Fruit fly (Drosophila melanogaster) whole organism, embryonic: ENCODE measurements around the gene CG9674.

ENCODE experiments used
- Adf1 ChIP-seq: fragments of 200-800 bp; sonication (Bioruptor generic); IDR thresholded peaks from 2 replicates; pipeline ENCODE4 v1.3.6; 2022; ENCODE audit warnings: missing biosample characterization, missing genetic modification characterization
- B-H2 ChIP-seq: fragments of 200-800 bp; sonication (Bioruptor generic); optimal IDR thresholded peaks from 2 replicates; lab custom pipeline; 2018; ENCODE audit warnings: missing biosample characterization, mild to moderate bottlenecking, missing genetic modification characterization
- Bgb ChIP-seq: fragments of 200-800 bp; sonication (Bioruptor generic); IDR thresholded peaks from 2 replicates; pipeline ENCODE4 v1.3.6; 2022; ENCODE audit warnings: missing biosample characterization, missing genetic modification characterization; ENCODE audit not compliant: partially characterized antibody
- CG1024 ChIP-seq: fragments of 200-800 bp; sonication (Bioruptor generic); IDR thresholded peaks from 2 replicates; pipeline ENCODE4 v1.3.6; 2022; ENCODE audit warnings: missing biosample characterization, missing genetic modification characterization
- CG11560 ChIP-seq: fragments of 200-800 bp; sonication (Bioruptor generic); IDR thresholded peaks from 3 replicates; pipeline ENCODE4 v1.3.6; 2022; ENCODE audit warnings: missing biosample characterization, missing genetic modification characterization
- CG12219 ChIP-seq: fragments of 200-800 bp; sonication (Bioruptor generic); optimal IDR thresholded peaks from 3 replicates; lab custom pipeline; 2018; ENCODE audit warnings: missing biosample characterization, mild to moderate bottlenecking, missing genetic modification characterization
- CG12659 ChIP-seq: fragments of 200-800 bp; sonication (Bioruptor generic); optimal IDR thresholded peaks from 3 replicates; lab custom pipeline; 2017; ENCODE audit warnings: mild to moderate bottlenecking, missing biosample characterization, missing genetic modification reagents, missing genetic modification characterization
- CG12942 ChIP-seq: fragments of 200-800 bp; sonication (Bioruptor generic); optimal IDR thresholded peaks from 3 replicates; lab custom pipeline; 2016; ENCODE audit warnings: missing biosample characterization, missing genetic modification characterization
- CG13624 ChIP-seq: fragments of 200-800 bp; sonication (Bioruptor generic); optimal IDR thresholded peaks from 2 replicates; lab custom pipeline; 2016; ENCODE audit warnings: missing biosample characterization, missing genetic modification characterization
- CG13775 ChIP-seq: fragments of 200-800 bp; sonication (Bioruptor generic); optimal IDR thresholded peaks from 3 replicates; lab custom pipeline; 2017; ENCODE audit warnings: missing biosample characterization, mild to moderate bottlenecking, missing genetic modification characterization
- CG14050 ChIP-seq: fragments of 200-800 bp; sonication (Bioruptor generic); IDR thresholded peaks from 3 replicates; pipeline ENCODE4 v1.3.6; 2022; ENCODE audit warnings: missing biosample characterization, missing genetic modification characterization
- CG33213 ChIP-seq: fragments of 200-800 bp; sonication (Bioruptor generic); optimal IDR thresholded peaks from 3 replicates; lab custom pipeline; 2016; ENCODE audit warnings: missing biosample characterization, missing genetic modification characterization
- CG3838 ChIP-seq: fragments of 200-800 bp; sonication (Bioruptor generic); optimal IDR thresholded peaks from 3 replicates; lab custom pipeline; 2016; ENCODE audit warnings: missing biosample characterization, missing genetic modification characterization
- CG4328 ChIP-seq: fragments of 200-800 bp; sonication (Bioruptor generic); optimal IDR thresholded peaks from 3 replicates; lab custom pipeline; 2017; ENCODE audit warnings: missing biosample characterization, missing genetic modification reagents, missing genetic modification characterization
- CG9437 ChIP-seq: fragments of 200-800 bp; sonication (Bioruptor generic); optimal IDR thresholded peaks from 2 replicates; lab custom pipeline; 2018; ENCODE audit warnings: missing biosample characterization, mild to moderate bottlenecking, missing genetic modification characterization
- Elba2 ChIP-seq: fragments of 200-800 bp; sonication (Bioruptor generic); optimal IDR thresholded peaks from 3 replicates; lab custom pipeline; 2016; ENCODE audit warnings: missing biosample characterization, missing genetic modification characterization
- Ets97D ChIP-seq: fragments of 200-800 bp; sonication (Bioruptor generic); optimal IDR thresholded peaks from 3 replicates; lab custom pipeline; 2016; ENCODE audit warnings: missing biosample characterization, missing genetic modification characterization
- HLH54F ChIP-seq: fragments of 200-800 bp; sonication (Bioruptor generic); optimal IDR thresholded peaks from 3 replicates; lab custom pipeline; 2016; ENCODE audit warnings: missing biosample characterization, missing genetic modification characterization
- MTF-1 ChIP-seq: fragments of 200-800 bp; sonication (Bioruptor generic); optimal IDR thresholded peaks from 2 replicates; lab custom pipeline; 2018; ENCODE audit warnings: missing biosample characterization, mild to moderate bottlenecking, missing genetic modification characterization, borderline replicate concordance
- Mrtf ChIP-seq: fragments of 200-800 bp; sonication (Bioruptor generic); IDR thresholded peaks from 3 replicates; pipeline ENCODE4 v1.3.6; 2022; ENCODE audit warnings: missing biosample characterization, missing genetic modification characterization
- NC2α ChIP-seq: fragments of 200-800 bp; sonication (Bioruptor generic); optimal IDR thresholded peaks from 2 replicates; lab custom pipeline; 2016; ENCODE audit warnings: missing biosample characterization, missing genetic modification characterization
- Nf-YB ChIP-seq: fragments of 200-800 bp; sonication (Bioruptor generic); optimal IDR thresholded peaks from 3 replicates; lab custom pipeline; 2019; ENCODE audit warnings: missing biosample characterization, mild to moderate bottlenecking, missing genetic modification characterization, moderate library complexity
- Nf-YC ChIP-seq: fragments of 200-800 bp; optimal IDR thresholded peaks from 3 replicates; lab custom pipeline; 2019; ENCODE audit warnings: missing biosample characterization, mild to moderate bottlenecking, missing genetic modification characterization, moderate library complexity
- Opbp ChIP-seq: fragments of 200-800 bp; sonication (Bioruptor generic); IDR thresholded peaks from 3 replicates; pipeline ENCODE4 v1.3.6; 2022; ENCODE audit warnings: missing biosample characterization, missing genetic modification characterization; ENCODE audit not compliant: partially characterized antibody
- Side ChIP-seq: fragments of 200-800 bp; sonication (Bioruptor generic); optimal IDR thresholded peaks from 2 replicates; lab custom pipeline; 2016; ENCODE audit warnings: missing biosample characterization, missing genetic modification characterization
- al ChIP-seq: fragments of 200-800 bp; sonication (Bioruptor generic); IDR thresholded peaks from 2 replicates; pipeline ENCODE4 v1.3.6; 2022; ENCODE audit warnings: missing biosample characterization, missing genetic modification characterization
- az2 ChIP-seq: fragments of 200-800 bp; sonication (Bioruptor generic); optimal IDR thresholded peaks from 3 replicates; lab custom pipeline; 2016; ENCODE audit warnings: missing biosample characterization, missing genetic modification characterization
- bcd ChIP-seq: fragments of 200-800 bp; sonication (Bioruptor generic); optimal IDR thresholded peaks from 2 replicates; lab custom pipeline; 2017; ENCODE audit warnings: missing biosample characterization, mild to moderate bottlenecking, missing genetic modification characterization
- chm ChIP-seq: fragments of 200-800 bp; sonication (Bioruptor generic); IDR thresholded peaks from 2 replicates; pipeline ENCODE4 v1.3.6; 2022; ENCODE audit warnings: missing biosample characterization, missing genetic modification characterization
- crp ChIP-seq, 2 experiments: fragments of 200-800 bp; sonication (Bioruptor generic); optimal IDR thresholded peaks; 2 replicates in 1 of 2; 3 replicates in 1 of 2; lab custom pipeline; 2017; ENCODE audit warnings: missing biosample characterization in 2 of 2, missing genetic modification characterization in 2 of 2, mild to moderate bottlenecking in 1 of 2, moderate library complexity in 1 of 2
- disco-r ChIP-seq: fragments of 200-800 bp; sonication (Bioruptor generic); optimal IDR thresholded peaks from 2 replicates; lab custom pipeline; 2016; ENCODE audit warnings: missing biosample characterization, missing genetic modification characterization
- emc ChIP-seq: fragments of 200-800 bp; sonication (Bioruptor generic); optimal IDR thresholded peaks from 2 replicates; lab custom pipeline; 2016; ENCODE audit warnings: missing biosample characterization, missing genetic modification characterization
- hb ChIP-seq: fragments of 200-800 bp; sonication (Bioruptor generic); IDR thresholded peaks from 3 replicates; pipeline ENCODE4 v1.3.6; 2022; ENCODE audit warnings: missing biosample characterization, missing genetic modification characterization; ENCODE audit not compliant: partially characterized antibody
- inv ChIP-seq: fragments of 200-800 bp; sonication (Bioruptor generic); IDR thresholded peaks from 2 replicates; pipeline ENCODE4 v1.3.6; 2022; ENCODE audit warnings: missing biosample characterization, missing genetic modification characterization; ENCODE audit not compliant: partially characterized antibody
- ken ChIP-seq: fragments of 200-800 bp; sonication (Bioruptor generic); IDR thresholded peaks from 3 replicates; pipeline ENCODE4 v1.3.6; 2022; ENCODE audit warnings: missing biosample characterization, missing genetic modification characterization
- kni ChIP-seq: fragments of 200-800 bp; sonication (Bioruptor generic); optimal IDR thresholded peaks from 3 replicates; lab custom pipeline; 2017; ENCODE audit warnings: mild to moderate bottlenecking, missing biosample characterization, missing genetic modification reagents, missing genetic modification characterization
- lbe ChIP-seq: fragments of 200-800 bp; sonication (Bioruptor generic); optimal IDR thresholded peaks from 2 replicates; lab custom pipeline; 2016; ENCODE audit warnings: missing biosample characterization, mild to moderate bottlenecking, missing genetic modification characterization
- lov ChIP-seq, 2 experiments: fragments of 200-800 bp in 1 of 2; fragments of >200 bp in 1 of 2; sonication (Bioruptor generic) in 1 of 2; IDR thresholded peaks in 1 of 2; optimal IDR thresholded peaks in 1 of 2; 2 replicates in 1 of 2; 3 replicates in 1 of 2; pipeline versions ENCODE4 v1.3.6 to Lab custom; 2017 to 2022; ENCODE audit warnings: missing biosample characterization in 1 of 2, missing genetic modification characterization in 1 of 2
- nerfin-1 ChIP-seq: fragments of 200-800 bp; sonication (Bioruptor generic); optimal IDR thresholded peaks from 3 replicates; lab custom pipeline; 2019; ENCODE audit warnings: missing biosample characterization, mild to moderate bottlenecking, missing genetic modification characterization, moderate library complexity
- nom ChIP-seq: fragments of 200-800 bp; sonication (Bioruptor generic); optimal IDR thresholded peaks from 2 replicates; lab custom pipeline; 2017; ENCODE audit warnings: missing biosample characterization, missing genetic modification characterization, mild to moderate bottlenecking, moderate library complexity, missing genetic modification reagents
- phol ChIP-seq: fragments of 200-800 bp; sonication (Bioruptor generic); optimal IDR thresholded peaks from 3 replicates; lab custom pipeline; 2018; ENCODE audit warnings: missing biosample characterization, mild to moderate bottlenecking, missing genetic modification characterization, moderate library complexity
- pnt ChIP-seq: fragments of 200-800 bp; sonication (Bioruptor generic); optimal IDR thresholded peaks from 3 replicates; lab custom pipeline; 2016; ENCODE audit warnings: missing biosample characterization, missing genetic modification characterization
- pum ChIP-seq: fragments of 200-800 bp; sonication (Bioruptor generic); optimal IDR thresholded peaks from 2 replicates; lab custom pipeline; 2016; ENCODE audit warnings: missing biosample characterization, missing genetic modification characterization
- ranshi ChIP-seq: fragments of 200-800 bp; sonication (Bioruptor generic); IDR thresholded peaks from 2 replicates; pipeline ENCODE4 v1.3.6; 2022; ENCODE audit warnings: missing biosample characterization, missing genetic modification characterization
- repo ChIP-seq: fragments of 200-800 bp; sonication (Bioruptor generic); optimal IDR thresholded peaks from 2 replicates; lab custom pipeline; 2016; ENCODE audit warnings: missing biosample characterization, missing genetic modification characterization
- scrt ChIP-seq: fragments of 200-800 bp; sonication (Bioruptor generic); optimal IDR thresholded peaks from 2 replicates; lab custom pipeline; 2018; ENCODE audit warnings: missing biosample characterization, mild to moderate bottlenecking, missing genetic modification characterization, moderate library complexity
- shn ChIP-seq: fragments of 200-800 bp; sonication (Bioruptor generic); optimal IDR thresholded peaks from 3 replicates; lab custom pipeline; 2016; ENCODE audit warnings: missing biosample characterization, missing genetic modification characterization
- sisA ChIP-seq: fragments of 200-800 bp; sonication (Bioruptor generic); IDR thresholded peaks from 2 replicates; pipeline ENCODE4 v1.3.6; 2022; ENCODE audit warnings: missing biosample characterization, missing genetic modification characterization
- sna ChIP-seq: fragments of 200-800 bp; sonication (Bioruptor generic); IDR thresholded peaks from 2 replicates; pipeline ENCODE4 v1.3.6; 2022; ENCODE audit warnings: missing biosample characterization, missing genetic modification characterization; ENCODE audit not compliant: partially characterized antibody
- usp ChIP-seq: fragments of >200 bp; optimal IDR thresholded peaks from 2 replicates; lab custom pipeline; 2017; ENCODE audit warnings: missing biosample characterization, missing genetic modification characterization
- yki ChIP-seq: fragments of >200 bp; optimal IDR thresholded peaks from 3 replicates; lab custom pipeline; 2018

CG9674 gene

DNA sequence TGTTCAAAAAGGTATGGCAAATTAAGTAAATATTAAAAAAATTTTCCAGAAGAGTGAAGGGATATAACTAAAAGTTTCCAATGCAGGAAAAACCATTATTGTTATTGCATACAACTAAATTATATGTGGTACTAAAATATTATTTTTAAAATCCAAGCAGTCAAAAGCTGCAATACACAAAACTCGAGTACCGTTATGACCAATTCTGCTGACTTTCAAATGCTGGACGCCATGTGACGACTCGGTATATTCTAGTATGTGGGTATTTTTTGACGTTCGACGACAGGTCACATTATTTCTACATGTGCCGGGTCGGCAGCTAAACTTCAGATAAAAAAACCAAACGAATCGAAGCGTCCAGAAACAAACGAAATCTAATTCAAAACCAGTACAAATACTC lies 608 bp upstream of the CG9674 start (continued):
- TF ChIP-seq nerfin-1: no peak
- TF ChIP-seq CG33213 (GFP tag; lab: Kevin White, UChicago): peak; percentile 86
- no peak for TF ChIP-seq NC2α (GFP tag; lab: Kevin White, UChicago)
- TF ChIP-seq lov (optimal IDR thresholded peaks at IDR 0.05; lab: Kevin White, UChicago): no peak
- TF ChIP-seq lov (GFP tag; IDR thresholded peaks at IDR 0.05; lab: Robert Waterston, UW): no peak
- no peak for TF ChIP-seq bcd (GFP tag; lab: Kevin White, UChicago)
- peak; percentile 5 for TF ChIP-seq HLH54F (GFP tag; lab: Kevin White, UChicago)
- no peak for TF ChIP-seq CG9437 (GFP tag; lab: Kevin White, UChicago)
- TF ChIP-seq lbe (GFP tag; lab: Kevin White, UChicago): no peak
- TF ChIP-seq CG12659 (GFP tag; lab: Kevin White, UChicago): peak; percentile 66
- TF ChIP-seq hb: no peak
- TF ChIP-seq sna (GFP tag; lab: Robert Waterston, UW): no peak
- TF ChIP-seq Nf-YC (tag; lab: Kevin White, UChicago): peak; percentile 30
- no peak for TF ChIP-seq shn (GFP tag; lab: Kevin White, UChicago)
- TF ChIP-seq sisA: no peak
- no peak for TF ChIP-seq Nf-YB (GFP tag; lab: Kevin White, UChicago)
- peak; percentile 15 for TF ChIP-seq CG13775
- TF ChIP-seq yki (lab: Kevin White, UChicago): no peak
- TF ChIP-seq usp: no peak
- TF ChIP-seq Elba2 (GFP tag; lab: Kevin White, UChicago): no peak
- peak; percentile 89 for TF ChIP-seq Ets97D (GFP tag; lab: Kevin White, UChicago)
- no peak for TF ChIP-seq CG3838
- no peak for TF ChIP-seq pum
- TF ChIP-seq Opbp (GFP tag; lab: Robert Waterston, UW): peak; percentile 55; the same call in 1 of the 3 replicates
- TF ChIP-seq inv (GFP tag; lab: Robert Waterston, UW): peak; percentile 26; the same call in 1 of the 2 replicates
- TF ChIP-seq CG11560 (tag; lab: Robert Waterston, UW): no peak
- no peak for TF ChIP-seq CG1024
- no peak for TF ChIP-seq disco-r (GFP tag; lab: Kevin White, UChicago)
- no peak for TF ChIP-seq emc (GFP tag; lab: Kevin White, UChicago)
- TF ChIP-seq ken: 0 out of 3 replicates have a peak, but pooled peaks have one; percentile 3
- no peak for TF ChIP-seq az2 (GFP tag; lab: Kevin White, UChicago)
- peak; percentile 50 for TF ChIP-seq phol (tag; lab: Kevin White, UChicago)
- TF ChIP-seq CG13624: peak; percentile 7
- TF ChIP-seq ranshi (GFP tag; lab: Robert Waterston, UW): no peak
- no peak for TF ChIP-seq repo
- no peak for TF ChIP-seq nom (GFP tag; lab: Kevin White, UChicago)
- 0 out of 2 replicates have a peak, but pooled peaks have one; percentile 41 for TF ChIP-seq al (GFP tag; lab: Robert Waterston, UW)
- TF ChIP-seq CG12942 (GFP tag; lab: Kevin White, UChicago): no peak
- TF ChIP-seq CG14050 (GFP tag; lab: Robert Waterston, UW): no peak
- no peak for TF ChIP-seq chm (GFP tag; lab: Robert Waterston, UW)
- TF ChIP-seq B-H2 (GFP tag; lab: Kevin White, UChicago): no peak
- no peak for TF ChIP-seq MTF-1
- TF ChIP-seq crp (GFP tag; optimal IDR thresholded peaks at IDR 0.05; lab: Kevin White, UChicago): peak in 1 of 2 experiments; percentile 32
- TF ChIP-seq Adf1: peak; percentile 10; the same call in 1 of the 2 replicates
- no peak for TF ChIP-seq Mrtf (GFP tag; lab: Robert Waterston, UW)
- no peak for TF ChIP-seq pnt (GFP tag; lab: Kevin White, UChicago)
- TF ChIP-seq CG12219 (GFP tag; lab: Kevin White, UChicago): no peak
- peak; percentile 55 for TF ChIP-seq Bgb (GFP tag; lab: Robert Waterston, UW)
- no peak for TF ChIP-seq CG4328 (GFP tag; lab: Kevin White, UChicago)
- no peak for TF ChIP-seq Side
- TF ChIP-seq scrt (GFP tag; lab: Kevin White, UChicago): no peak
- no peak for TF ChIP-seq kni
